Fruit fly (Drosophila melanogaster) whole organism, embryonic: ENCODE results near the gene Ogdh.

Source experiments
- Aef1 ChIP-seq: fragments of 200-800 bp; sonication (Bioruptor generic); IDR thresholded peaks from 3 replicates; pipeline ENCODE4 v1.3.6; 2022; ENCODE audit warnings: missing biosample characterization, missing genetic modification characterization
- B-H2 ChIP-seq: fragments of 200-800 bp; sonication (Bioruptor generic); optimal IDR thresholded peaks from 2 replicates; lab custom pipeline; 2018; ENCODE audit warnings: missing biosample characterization, mild to moderate bottlenecking, missing genetic modification characterization
- CG10431 ChIP-seq: fragments of 200-800 bp; sonication (Bioruptor generic); optimal IDR thresholded peaks from 3 replicates; lab custom pipeline; 2018; ENCODE audit warnings: missing biosample characterization, mild to moderate bottlenecking, missing genetic modification characterization
- CG11456 ChIP-seq: fragments of 200-800 bp; sonication (Bioruptor generic); IDR thresholded peaks from 3 replicates; pipeline ENCODE4 v1.3.6; 2022; ENCODE audit warnings: missing biosample characterization, missing genetic modification characterization
- CG12071 ChIP-seq: fragments of 200-800 bp; sonication (Bioruptor generic); optimal IDR thresholded peaks from 3 replicates; lab custom pipeline; 2018; ENCODE audit warnings: missing biosample characterization, mild to moderate bottlenecking, missing genetic modification characterization
- CG13894 ChIP-seq: fragments of 200-800 bp; sonication (Bioruptor generic); optimal IDR thresholded peaks from 3 replicates; lab custom pipeline; 2018; ENCODE audit warnings: missing biosample characterization, mild to moderate bottlenecking, missing genetic modification characterization, moderate library complexity
- CG14014 ChIP-seq: fragments of 200-800 bp; sonication (Bioruptor generic); IDR thresholded peaks from 2 replicates; pipeline ENCODE4 v1.3.6; 2022; ENCODE audit warnings: missing biosample characterization, missing genetic modification characterization
- CG14441 ChIP-seq: fragments of 200-800 bp; sonication (Bioruptor generic); IDR thresholded peaks from 2 replicates; pipeline ENCODE4 v1.3.6; 2022; ENCODE audit warnings: missing biosample characterization, missing genetic modification characterization
- CG18619 ChIP-seq: fragments of 200-800 bp; sonication (Bioruptor generic); optimal IDR thresholded peaks from 3 replicates; lab custom pipeline; 2017; ENCODE audit warnings: missing biosample characterization, mild to moderate bottlenecking, missing genetic modification characterization
- CG2678 ChIP-seq: fragments of 200-800 bp; sonication (Bioruptor generic); optimal IDR thresholded peaks from 3 replicates; lab custom pipeline; 2019; ENCODE audit warnings: missing biosample characterization, mild to moderate bottlenecking, missing genetic modification characterization, moderate library complexity
- CG34376 ChIP-seq: fragments of 200-800 bp; sonication (Bioruptor generic); optimal IDR thresholded peaks from 2 replicates; lab custom pipeline; 2018; ENCODE audit warnings: missing biosample characterization, mild to moderate bottlenecking, missing genetic modification characterization
- CG4282 ChIP-seq: fragments of 200-800 bp; sonication (Bioruptor generic); optimal IDR thresholded peaks from 2 replicates; lab custom pipeline; 2016; ENCODE audit warnings: missing biosample characterization, missing genetic modification characterization
- CG6272 ChIP-seq: fragments of 200-800 bp; sonication (Bioruptor generic); IDR thresholded peaks from 2 replicates; pipeline ENCODE4 v1.3.6; 2022; ENCODE audit warnings: missing biosample characterization, missing genetic modification characterization
- CG7987 ChIP-seq: fragments of 200-800 bp; sonication (Bioruptor generic); optimal IDR thresholded peaks from 2 replicates; lab custom pipeline; 2018; ENCODE audit warnings: missing biosample characterization, mild to moderate bottlenecking, missing genetic modification characterization, moderate library complexity
- CG9932 ChIP-seq: fragments of 200-800 bp; sonication (Bioruptor generic); IDR thresholded peaks from 2 replicates; pipeline ENCODE4 v1.3.6; 2022; ENCODE audit warnings: missing biosample characterization, missing genetic modification characterization
- CTCF ChIP-seq: fragments of 200-800 bp; sonication (Bioruptor generic); optimal IDR thresholded peaks from 2 replicates; lab custom pipeline; 2017; ENCODE audit warnings: missing biosample characterization, mild to moderate bottlenecking, missing genetic modification characterization, moderate library complexity
- Fer3 ChIP-seq: fragments of 200-800 bp; sonication (Bioruptor generic); optimal IDR thresholded peaks from 2 replicates; lab custom pipeline; 2018; ENCODE audit warnings: missing biosample characterization, mild to moderate bottlenecking, missing genetic modification characterization, moderate library complexity
- GATAe ChIP-seq: fragments of 200-800 bp; sonication (Bioruptor generic); conservative IDR thresholded peaks from 2 replicates; pipeline ENCODE4 v1.3.6; 2022; ENCODE audit warnings: missing biosample characterization, missing genetic modification characterization
- Hr3 ChIP-seq: fragments of 200-800 bp; sonication (Bioruptor generic); optimal IDR thresholded peaks from 3 replicates; lab custom pipeline; 2016; ENCODE audit warnings: missing biosample characterization, missing genetic modification characterization
- Hsf ChIP-seq: fragments of 200-800 bp; sonication (Bioruptor generic); optimal IDR thresholded peaks from 3 replicates; lab custom pipeline; 2016; ENCODE audit warnings: missing biosample characterization, missing genetic modification characterization
- PHDP ChIP-seq: fragments of 200-800 bp; sonication (Bioruptor generic); optimal IDR thresholded peaks from 3 replicates; lab custom pipeline; 2018; ENCODE audit warnings: missing biosample characterization, mild to moderate bottlenecking, missing genetic modification characterization, moderate library complexity
- Ptx1 ChIP-seq: fragments of 200-800 bp; sonication (Bioruptor generic); IDR thresholded peaks from 2 replicates; pipeline ENCODE4 v1.3.6; 2022; ENCODE audit warnings: missing biosample characterization, missing genetic modification characterization
- Side ChIP-seq: fragments of 200-800 bp; sonication (Bioruptor generic); optimal IDR thresholded peaks from 2 replicates; lab custom pipeline; 2016; ENCODE audit warnings: missing biosample characterization, missing genetic modification characterization
- TFAM ChIP-seq: fragments of 200-800 bp; sonication (Bioruptor generic); optimal IDR thresholded peaks from 2 replicates; lab custom pipeline; 2017; ENCODE audit warnings: missing biosample characterization, missing genetic modification characterization, inconsistent platforms
- Xbp1 ChIP-seq: fragments of 200-800 bp; sonication (Bioruptor generic); optimal IDR thresholded peaks from 3 replicates; lab custom pipeline; 2016; ENCODE audit warnings: missing biosample characterization, mild to moderate bottlenecking, missing genetic modification characterization
- amos ChIP-seq: fragments of 200-800 bp; sonication (Bioruptor generic); IDR thresholded peaks from 2 replicates; pipeline ENCODE4 v1.3.6; 2022; ENCODE audit warnings: missing biosample characterization, missing genetic modification characterization; ENCODE audit not compliant: partially characterized antibody
- chinmo ChIP-seq: fragments of 200-800 bp; sonication (Bioruptor generic); IDR thresholded peaks from 4 replicates; pipeline ENCODE4 v1.3.6; 2022; ENCODE audit warnings: missing biosample characterization, missing genetic modification characterization; ENCODE audit not compliant: partially characterized antibody
- chm ChIP-seq: fragments of 200-800 bp; sonication (Bioruptor generic); IDR thresholded peaks from 2 replicates; pipeline ENCODE4 v1.3.6; 2022; ENCODE audit warnings: missing biosample characterization, missing genetic modification characterization
- croc ChIP-seq: fragments of 200-800 bp; sonication (Bioruptor generic); conservative IDR thresholded peaks from 3 replicates; pipeline ENCODE4 v1.3.6; 2022; ENCODE audit warnings: missing biosample characterization, missing genetic modification characterization
- crp ChIP-seq, 2 experiments: fragments of 200-800 bp; sonication (Bioruptor generic); optimal IDR thresholded peaks; 2 replicates in 1 of 2; 3 replicates in 1 of 2; lab custom pipeline; 2017; ENCODE audit warnings: missing biosample characterization in 2 of 2, missing genetic modification characterization in 2 of 2, mild to moderate bottlenecking in 1 of 2, moderate library complexity in 1 of 2
- cwo ChIP-seq: fragments of 200-800 bp; sonication (Bioruptor generic); optimal IDR thresholded peaks from 3 replicates; lab custom pipeline; 2017; ENCODE audit warnings: missing biosample characterization, missing genetic modification characterization, mild to moderate bottlenecking, moderate library complexity, missing genetic modification reagents
- dan ChIP-seq: fragments of 200-800 bp; sonication (Bioruptor generic); IDR thresholded peaks from 2 replicates; pipeline ENCODE4 v1.3.6; 2022; ENCODE audit warnings: missing biosample characterization, missing genetic modification characterization
- esg ChIP-seq: fragments of 200-800 bp; sonication (Bioruptor generic); conservative IDR thresholded peaks from 2 replicates; pipeline ENCODE4 v1.3.6; 2022; ENCODE audit warnings: missing biosample characterization, missing genetic modification characterization
- exex ChIP-seq: fragments of 200-800 bp; sonication (Bioruptor generic); optimal IDR thresholded peaks from 4 replicates; lab custom pipeline; 2018; ENCODE audit warnings: missing biosample characterization, mild to moderate bottlenecking, missing genetic modification characterization, moderate library complexity
- ftz-f1 ChIP-seq: fragments of 200-800 bp; sonication (Bioruptor generic); optimal IDR thresholded peaks from 2 replicates; lab custom pipeline; 2016; ENCODE audit warnings: missing biosample characterization, missing genetic modification characterization
- ham ChIP-seq: fragments of 200-800 bp; sonication (Bioruptor generic); IDR thresholded peaks from 2 replicates; pipeline ENCODE4 v1.3.6; 2022; ENCODE audit warnings: missing biosample characterization, missing genetic modification characterization
- klu ChIP-seq: fragments of 200-800 bp; sonication (Bioruptor generic); IDR thresholded peaks from 2 replicates; pipeline ENCODE4 v1.3.6; 2022; ENCODE audit warnings: missing biosample characterization, missing genetic modification characterization
- mirr ChIP-seq: fragments of 200-800 bp; sonication (Bioruptor generic); optimal IDR thresholded peaks from 3 replicates; lab custom pipeline; 2018; ENCODE audit warnings: missing biosample characterization, mild to moderate bottlenecking, missing genetic modification characterization
- nerfin-1 ChIP-seq: fragments of 200-800 bp; sonication (Bioruptor generic); optimal IDR thresholded peaks from 3 replicates; lab custom pipeline; 2019; ENCODE audit warnings: missing biosample characterization, mild to moderate bottlenecking, missing genetic modification characterization, moderate library complexity
- nom ChIP-seq: fragments of 200-800 bp; sonication (Bioruptor generic); optimal IDR thresholded peaks from 2 replicates; lab custom pipeline; 2017; ENCODE audit warnings: missing biosample characterization, missing genetic modification characterization, mild to moderate bottlenecking, moderate library complexity, missing genetic modification reagents
- phol ChIP-seq: fragments of 200-800 bp; sonication (Bioruptor generic); optimal IDR thresholded peaks from 3 replicates; lab custom pipeline; 2018; ENCODE audit warnings: missing biosample characterization, mild to moderate bottlenecking, missing genetic modification characterization, moderate library complexity
- prd ChIP-seq, 3 experiments: fragments of >200 bp in 2 of 3; fragments of 200-800 bp in 1 of 3; sonication (Bioruptor generic) in 1 of 3; optimal IDR thresholded peaks in 2 of 3; IDR thresholded peaks in 1 of 3; 2 replicates in 2 of 3; 3 replicates in 1 of 3; pipeline versions ENCODE4 v1.3.6 to Lab custom; 2017 to 2022; ENCODE audit warnings: missing biosample characterization in 1 of 3, missing genetic modification characterization in 1 of 3
- psq ChIP-seq: fragments of 200-800 bp; sonication (Bioruptor generic); optimal IDR thresholded peaks from 2 replicates; lab custom pipeline; 2017; ENCODE audit warnings: missing biosample characterization, missing genetic modification characterization
- sr ChIP-seq: fragments of 200-800 bp; sonication (Bioruptor generic); IDR thresholded peaks from 3 replicates; pipeline ENCODE4 v1.3.6; 2022; ENCODE audit warnings: missing biosample characterization, missing genetic modification characterization
- sug ChIP-seq: fragments of 200-800 bp; optimal IDR thresholded peaks from 2 replicates; lab custom pipeline; 2019; ENCODE audit warnings: missing biosample characterization, mild to moderate bottlenecking, missing genetic modification characterization, moderate library complexity
- trem ChIP-seq: fragments of 200-800 bp; optimal IDR thresholded peaks from 3 replicates; lab custom pipeline; 2019; ENCODE audit warnings: missing biosample characterization, mild to moderate bottlenecking, missing genetic modification characterization, moderate library complexity
- unpg ChIP-seq: fragments of 200-800 bp; sonication (Bioruptor generic); optimal IDR thresholded peaks from 3 replicates; lab custom pipeline; 2018; ENCODE audit warnings: missing biosample characterization, mild to moderate bottlenecking, missing genetic modification characterization, moderate library complexity
- usp ChIP-seq: fragments of >200 bp; optimal IDR thresholded peaks from 2 replicates; lab custom pipeline; 2017; ENCODE audit warnings: missing biosample characterization, missing genetic modification characterization
- vnd ChIP-seq: fragments of 200-800 bp; sonication (Bioruptor generic); IDR thresholded peaks from 3 replicates; pipeline ENCODE4 v1.3.6; 2022; ENCODE audit warnings: missing biosample characterization, missing genetic modification characterization; ENCODE audit not compliant: partially characterized antibody
- z ChIP-seq: fragments of 200-800 bp; sonication (Bioruptor generic); IDR thresholded peaks from 3 replicates; pipeline ENCODE4 v1.3.6; 2022; ENCODE audit warnings: missing biosample characterization, missing genetic modification characterization

Gene Ogdh

dm6 chr3L:17001055-17001454 is 46.4 kb downstream of the Ogdh start (continued):
- TF ChIP-seq GATAe (peak; percentile 68; the same call in 1 of the 2 replicates), exex (tag; lab: Kevin White, UChicago) (peak; percentile 93), usp (no peak), CG10431 (GFP tag; lab: Kevin White, UChicago) (no peak), dan (GFP tag; lab: Robert Waterston, UW) (no peak), CG13894 (peak; percentile 77), CTCF (GFP tag; lab: Kevin White, UChicago) (no peak), trem (tag; lab: Kevin White, UChicago) (no peak), vnd (GFP tag; lab: Robert Waterston, UW) (peak; percentile 32; the same call in 1 of the 3 replicates), CG14441 (GFP tag; lab: Robert Waterston, UW) (no peak), CG12071 (peak; percentile 23), nom (GFP tag; lab: Kevin White, UChicago) (peak; percentile 12), mirr (GFP tag; lab: Kevin White, UChicago) (peak; percentile 76), CG18619 (GFP tag; lab: Kevin White, UChicago) (no peak), amos (no peak), CG14014 (peak; percentile 42; the same call in 1 of the 2 replicates), Side (GFP tag; lab: Kevin White, UChicago) (no peak), Hr3 (GFP tag; lab: Kevin White, UChicago) (no peak), prd (optimal IDR thresholded peaks at IDR 0.05; lab: Kevin White, UChicago) (no peak), prd (GFP tag; IDR thresholded peaks at IDR 0.05; lab: Robert Waterston, UW) (no peak), CG9932 (GFP tag; lab: Robert Waterston, UW) (no peak), CG7987 (GFP tag; lab: Kevin White, UChicago) (peak; percentile 48), psq (GFP tag; lab: Kevin White, UChicago) (no peak), B-H2 (GFP tag; lab: Kevin White, UChicago) (peak; percentile 73), ham (GFP tag; lab: Robert Waterston, UW) (no peak), CG11456 (GFP tag; lab: Robert Waterston, UW) (0 out of 3 replicates have a peak, but pooled peaks have one; percentile 11), Fer3 (peak; percentile 4), phol (tag; lab: Kevin White, UChicago) (no peak), sug (tag; lab: Kevin White, UChicago) (peak; percentile 83), croc (GFP tag; lab: Robert Waterston, UW) (no peak), cwo (GFP tag; lab: Kevin White, UChicago) (peak; percentile 69), CG34376 (GFP tag; lab: Kevin White, UChicago) (peak; percentile 46), Hsf (GFP tag; lab: Kevin White, UChicago) (no peak), chinmo (peak; percentile 73; the same call in 1 of the 4 replicates), nerfin-1 (tag; lab: Kevin White, UChicago) (no peak), Aef1 (GFP tag; lab: Robert Waterston, UW) (no peak), chm (no peak), TFAM (no peak), CG6272 (GFP tag; lab: Robert Waterston, UW) (no peak), PHDP (peak; percentile 42), unpg (peak; percentile 26), esg (GFP tag; lab: Robert Waterston, UW) (no peak), CG2678 (tag; lab: Kevin White, UChicago) (peak; percentile 47), sr (GFP tag; lab: Robert Waterston, UW) (peak; percentile 12; the same call in 1 of the 3 replicates), z (0 out of 3 replicates have a peak, but pooled peaks have one; percentile 37), ftz-f1 (GFP tag; lab: Kevin White, UChicago) (no peak), Xbp1 (GFP tag; lab: Kevin White, UChicago) (no peak), Ptx1 (GFP tag; lab: Robert Waterston, UW) (peak; percentile 35; the same call in 1 of the 2 replicates), crp (GFP tag; optimal IDR thresholded peaks at IDR 0.05; lab: Kevin White, UChicago) (no peak), CG4282 (GFP tag; lab: Kevin White, UChicago) (no peak), klu (GFP tag; lab: Robert Waterston, UW) (0 out of 2 replicates have a peak, but pooled peaks have one; percentile 24)
